Fruit fly (Drosophila melanogaster) whole organism, adult: ENCODE measurements around the gene CG32857.

ENCODE experiments used
- CG33017 ChIP-seq: fragments of 200-800 bp; sonication (Bioruptor generic); optimal IDR thresholded peaks from 2 replicates; lab custom pipeline; 2018; ENCODE audit warnings: missing biosample characterization, mild to moderate bottlenecking, missing genetic modification characterization, moderate library complexity
- Clk ChIP-seq: fragments of 200-800 bp; sonication (Bioruptor generic); optimal IDR thresholded peaks from 2 replicates; lab custom pipeline; 2017; ENCODE audit warnings: missing biosample characterization, missing genetic modification characterization
- Mnt ChIP-seq: fragments of 200-800 bp; sonication (Bioruptor generic); optimal IDR thresholded peaks from 2 replicates; lab custom pipeline; 2016; ENCODE audit warnings: missing biosample characterization, mild to moderate bottlenecking, missing genetic modification characterization
- kay ChIP-seq: fragments of 200-800 bp; sonication (Bioruptor generic); peaks from one replicate; lab custom pipeline; 2016; ENCODE audit warnings: missing biosample characterization, missing genetic modification characterization, borderline replicate concordance

DNA sequence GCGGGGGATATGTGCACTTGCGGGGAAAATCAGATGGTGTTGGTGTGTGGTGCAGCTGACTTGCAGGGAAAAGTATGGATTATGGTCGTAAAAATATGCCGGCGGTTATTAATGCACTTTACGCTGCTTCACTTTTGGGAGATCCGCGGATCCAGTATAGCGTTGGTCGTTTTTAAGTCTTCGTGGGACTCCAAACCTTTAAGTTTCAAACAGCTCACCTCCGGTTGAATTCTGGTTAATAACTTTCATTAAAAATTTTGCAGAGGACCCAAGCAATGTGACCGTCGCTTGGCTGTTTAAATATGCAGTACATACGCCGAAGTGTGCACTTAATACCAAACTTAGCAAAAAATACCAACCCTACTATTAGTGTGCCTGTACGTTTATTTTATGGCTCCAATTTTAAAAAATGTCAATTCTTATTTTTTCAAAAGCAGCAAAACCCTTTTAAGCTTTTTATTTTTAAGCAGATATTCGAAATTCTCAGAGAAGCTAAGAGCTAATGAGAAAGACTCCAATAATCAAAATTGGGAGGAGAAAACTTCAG lies 12.4 kb downstream of the CG32857 start, which contains the start of gene GCS2alpha:
- TF ChIP-seq Clk (GFP tag; lab: Kevin White, UChicago) (no peak), kay (GFP tag; lab: Kevin White, UChicago) (no peak), Mnt (GFP tag; lab: Kevin White, UChicago) (no peak), CG33017 (no peak)
